Worm (Caenorhabditis elegans) whole organism, L4 larva: Measurements from ENCODE around the gene F32D8.5.

Experiments
- D1046.2 ChIP-seq: fragments of 200-800 bp; sonication (Bioruptor generic); IDR thresholded peaks from 2 replicates; pipeline ENCODE4 v1.3.6; 2022; ENCODE audit warnings: missing genetic modification characterization, missing compliant biosample characterization
- F37D6.2 ChIP-seq: sonication (generic microtip); optimal IDR thresholded peaks from 2 replicates; lab custom pipeline; 2016; ENCODE audit warnings: mild to moderate bottlenecking, missing genetic modification characterization, missing compliant biosample characterization
- F49E8.2 ChIP-seq: sonication (generic microtip); optimal IDR thresholded peaks from 2 replicates; lab custom pipeline; 2016; ENCODE audit warnings: missing compliant biosample characterization, mild to moderate bottlenecking, missing genetic modification characterization, borderline replicate concordance
- T20F7.1 ChIP-seq: fragments of 200-800 bp; sonication (Bioruptor generic); optimal IDR thresholded peaks from 2 replicates; lab custom pipeline; 2018; ENCODE audit warnings: mild to moderate bottlenecking, missing genetic modification characterization, missing compliant biosample characterization
- T26A8.4 ChIP-seq: fragments of 200-800 bp; sonication (Bioruptor generic); IDR thresholded peaks from 2 replicates; pipeline ENCODE4 v1.3.6; 2022; ENCODE audit warnings: missing genetic modification characterization, missing compliant biosample characterization
- Y48G9A.11 ChIP-seq: fragments of 200-800 bp; sonication (Bioruptor generic); IDR thresholded peaks from 2 replicates; pipeline ENCODE4 v1.3.6; 2022; ENCODE audit warnings: missing genetic modification reagents, missing genetic modification characterization, missing compliant biosample characterization
- ZK546.5 ChIP-seq, 2 experiments: sonication (generic microtip); optimal IDR thresholded peaks; 2 replicates each; lab custom pipeline; 2017; ENCODE audit warnings: missing biosample characterization in 2 of 2, missing genetic modification characterization in 2 of 2
- aha-1 ChIP-seq: fragments of 150-350 bp; peaks from one replicate; lab custom pipeline; 2014; ENCODE audit warnings: missing biosample characterization, missing genetic modification characterization
- attf-4 ChIP-seq: sonication (generic microtip); optimal IDR thresholded peaks from 3 replicates; lab custom pipeline; 2017; ENCODE audit warnings: missing biosample characterization, missing genetic modification characterization
- ceh-20 ChIP-seq: fragments of 200-800 bp; sonication (Bioruptor generic); IDR thresholded peaks from 2 replicates; pipeline ENCODE4 v1.3.6; 2022; ENCODE audit warnings: missing genetic modification reagents, missing genetic modification characterization, missing compliant biosample characterization
- ceh-28 ChIP-seq: fragments of 150-350 bp; optimal IDR thresholded peaks from 2 replicates; lab custom pipeline; 2014; ENCODE audit warnings: missing biosample characterization, missing genetic modification reagents, missing genetic modification characterization
- ceh-32 ChIP-seq: sonication (generic microtip); optimal IDR thresholded peaks from 2 replicates; lab custom pipeline; 2016; ENCODE audit warnings: mild to moderate bottlenecking, missing genetic modification characterization, missing compliant biosample characterization; ENCODE audit not compliant: poor library complexity
- ceh-82 ChIP-seq: sonication (generic microtip); optimal IDR thresholded peaks from 2 replicates; lab custom pipeline; 2017; ENCODE audit warnings: missing biosample characterization, missing genetic modification characterization
- ces-1 ChIP-seq: fragments of 150-350 bp; sonication (generic microtip); optimal IDR thresholded peaks from 4 replicates; lab custom pipeline; 2014; ENCODE audit warnings: missing biosample characterization, missing genetic modification reagents, missing genetic modification characterization
- daf-16 ChIP-seq, 3 experiments: sonication (generic microtip); optimal IDR thresholded peaks; 2 replicates each; lab custom pipeline; 2016 to 2017; ENCODE audit warnings: missing genetic modification characterization in 3 of 3, missing genetic modification reagents in 3 of 3, mild to moderate bottlenecking in 2 of 3, missing compliant biosample characterization in 2 of 3, missing biosample characterization in 1 of 3, moderate library complexity in 1 of 3
- daf-19 ChIP-seq: fragments of 200-800 bp; sonication (Bioruptor generic); conservative IDR thresholded peaks from 2 replicates; pipeline ENCODE4 v1.3.6; 2022; ENCODE audit warnings: missing genetic modification characterization, missing compliant biosample characterization
- dmd-6 ChIP-seq: fragments of 200-800 bp; sonication (Bioruptor generic); IDR thresholded peaks from 2 replicates; pipeline ENCODE4 v1.3.6; 2022; ENCODE audit warnings: missing genetic modification reagents, missing genetic modification characterization, missing compliant biosample characterization
- dmd-9 ChIP-seq: fragments of 200-800 bp; sonication (Bioruptor generic); IDR thresholded peaks from 2 replicates; pipeline ENCODE4 v1.3.6; 2022; ENCODE audit warnings: missing genetic modification reagents, missing genetic modification characterization, missing compliant biosample characterization
- dpl-1 ChIP-seq: fragments of 150-350 bp; optimal IDR thresholded peaks from 2 replicates; lab custom pipeline; 2014; ENCODE audit warnings: missing biosample characterization, missing genetic modification reagents, missing genetic modification characterization
- duxl-1 ChIP-seq: sonication (generic microtip); optimal IDR thresholded peaks from 2 replicates; lab custom pipeline; 2016; ENCODE audit warnings: mild to moderate bottlenecking, missing genetic modification characterization, moderate library complexity, missing compliant biosample characterization; ENCODE audit not compliant: poor library complexity
- dve-1 ChIP-seq: sonication (generic microtip); optimal IDR thresholded peaks from 2 replicates; lab custom pipeline; 2017; ENCODE audit warnings: antibody characterized with exemption, mild to moderate bottlenecking, missing genetic modification characterization, missing compliant biosample characterization; ENCODE audit not compliant: insufficient read depth
- egl-27 ChIP-seq: sonication (generic microtip); optimal IDR thresholded peaks from 3 replicates; lab custom pipeline; 2017; ENCODE audit warnings: missing biosample characterization, missing genetic modification reagents, missing genetic modification characterization
- egl-43 ChIP-seq: fragments of 200-800 bp; sonication (Bioruptor generic); IDR thresholded peaks from 2 replicates; pipeline ENCODE4 v1.3.6; 2022; ENCODE audit warnings: missing genetic modification reagents, missing genetic modification characterization, missing compliant biosample characterization
- fkh-10 ChIP-seq: fragments of 150-350 bp; optimal IDR thresholded peaks from 2 replicates; lab custom pipeline; 2014; ENCODE audit warnings: missing biosample characterization, missing genetic modification reagents, missing genetic modification characterization
- fos-1 ChIP-seq: fragments of 150-350 bp; optimal IDR thresholded peaks from 2 replicates; lab custom pipeline; 2014; ENCODE audit warnings: missing biosample characterization, missing genetic modification characterization
- hif-1 ChIP-seq, 2 experiments: sonication (generic microtip); optimal IDR thresholded peaks; 2 replicates each; lab custom pipeline; 2016 to 2017; ENCODE audit warnings: missing compliant biosample characterization in 2 of 2, missing genetic modification characterization in 2 of 2, missing genetic modification reagents in 2 of 2, missing genotype in 2 of 2, mild to moderate bottlenecking in 1 of 2
- hlh-30 ChIP-seq: sonication (generic microtip); optimal IDR thresholded peaks from 2 replicates; lab custom pipeline; 2017; ENCODE audit warnings: antibody characterized with exemption, mild to moderate bottlenecking, missing genetic modification characterization, missing compliant biosample characterization; ENCODE audit not compliant: insufficient read depth
- hmg-1.1 ChIP-seq: fragments of 200-800 bp; sonication (Bioruptor generic); IDR thresholded peaks from 2 replicates; pipeline ENCODE4 v1.3.6; 2022; ENCODE audit warnings: missing genetic modification reagents, missing genetic modification characterization, missing compliant biosample characterization
- lin-13 ChIP-seq: fragments of 150-350 bp; optimal IDR thresholded peaks from 2 replicates; lab custom pipeline; 2014; ENCODE audit warnings: missing biosample characterization, missing genetic modification reagents, missing genetic modification characterization
- lin-38 ChIP-seq: fragments of 200-800 bp; sonication (Bioruptor generic); IDR thresholded peaks from 2 replicates; pipeline ENCODE4 v1.3.6; 2022; ENCODE audit warnings: missing genetic modification reagents, missing genetic modification characterization, missing compliant biosample characterization
- lsy-2 ChIP-seq, 2 experiments: fragments of 150-350 bp in 1 of 2; sonication (generic microtip) in 1 of 2; optimal IDR thresholded peaks; 2 replicates each; lab custom pipeline; 2014 to 2017; ENCODE audit warnings: missing biosample characterization in 2 of 2, missing genetic modification characterization in 2 of 2
- madf-9 ChIP-seq: fragments of 200-800 bp; sonication (Bioruptor generic); conservative IDR thresholded peaks from 2 replicates; pipeline ENCODE4 v1.3.6; 2022; ENCODE audit warnings: missing genetic modification reagents, missing genetic modification characterization, missing compliant biosample characterization
- mdt-29 ChIP-seq: fragments of 200-800 bp; sonication (Bioruptor generic); IDR thresholded peaks from 2 replicates; pipeline ENCODE4 v1.3.6; 2022; ENCODE audit warnings: missing genetic modification reagents, missing genetic modification characterization, missing compliant biosample characterization
- mep-1 ChIP-seq: fragments of 150-350 bp; sonication (generic microtip); optimal IDR thresholded peaks from 3 replicates; lab custom pipeline; 2014; ENCODE audit warnings: missing biosample characterization, missing genetic modification characterization
- mes-2 ChIP-seq: sonication (generic microtip); optimal IDR thresholded peaks from 2 replicates; lab custom pipeline; 2016; ENCODE audit warnings: missing genotype, mild to moderate bottlenecking, missing genetic modification characterization, missing compliant biosample characterization; ENCODE audit not compliant: poor library complexity, severe bottlenecking
- mxl-3 ChIP-seq: fragments of 200-800 bp; sonication (Bioruptor generic); optimal IDR thresholded peaks from 2 replicates; lab custom pipeline; 2018; ENCODE audit warnings: mild to moderate bottlenecking, missing genetic modification characterization, missing compliant biosample characterization
- nhr-102 ChIP-seq: sonication (generic microtip); optimal IDR thresholded peaks from 2 replicates; lab custom pipeline; 2016; ENCODE audit warnings: mild to moderate bottlenecking, missing genetic modification characterization, moderate library complexity, missing compliant biosample characterization
- nhr-11 ChIP-seq: fragments of 150-350 bp; optimal IDR thresholded peaks from 2 replicates; lab custom pipeline; 2014; ENCODE audit warnings: missing biosample characterization, missing genetic modification characterization
- nhr-28 ChIP-seq: fragments of 150-350 bp; optimal IDR thresholded peaks from 2 replicates; lab custom pipeline; 2014; ENCODE audit warnings: missing biosample characterization, missing genetic modification characterization
- nhr-48 ChIP-seq: sonication (generic microtip); optimal IDR thresholded peaks from 2 replicates; lab custom pipeline; 2016; ENCODE audit warnings: mild to moderate bottlenecking, missing genetic modification characterization, missing compliant biosample characterization
- nhr-6 ChIP-seq: fragments of 150-350 bp; optimal IDR thresholded peaks from 2 replicates; lab custom pipeline; 2014; ENCODE audit warnings: missing biosample characterization, missing genetic modification characterization
- nhr-76 ChIP-seq: fragments of 150-350 bp; optimal IDR thresholded peaks from 2 replicates; lab custom pipeline; 2014; ENCODE audit warnings: missing biosample characterization, missing genetic modification characterization
- nhr-77 ChIP-seq: fragments of 150-350 bp; optimal IDR thresholded peaks from 2 replicates; lab custom pipeline; 2014; ENCODE audit warnings: missing biosample characterization, missing genetic modification characterization
- rbr-2 ChIP-seq: sonication (generic microtip); optimal IDR thresholded peaks from 2 replicates; lab custom pipeline; 2016; ENCODE audit warnings: missing genotype, missing genetic modification characterization, missing compliant biosample characterization
- snpc-1.2 ChIP-seq: fragments of 200-800 bp; sonication (Bioruptor generic); IDR thresholded peaks from 2 replicates; pipeline ENCODE4 v1.3.6; 2022; ENCODE audit warnings: missing genetic modification reagents, missing genetic modification characterization, missing compliant biosample characterization
- snpc-4 ChIP-seq: fragments of 150-350 bp; optimal IDR thresholded peaks from 2 replicates; lab custom pipeline; 2014; ENCODE audit warnings: missing biosample characterization, missing genetic modification characterization
- spr-3 ChIP-seq: fragments of 200-800 bp; sonication (Bioruptor generic); optimal IDR thresholded peaks from 2 replicates; lab custom pipeline; 2018; ENCODE audit warnings: mild to moderate bottlenecking, missing genetic modification characterization, missing compliant biosample characterization
- unc-130 ChIP-seq: sonication (generic microtip); optimal IDR thresholded peaks from 2 replicates; lab custom pipeline; 2016; ENCODE audit warnings: missing genetic modification reagents, missing genetic modification characterization, missing compliant biosample characterization
- unc-62 ChIP-seq, 3 experiments: fragments of 150-350 bp in 1 of 3; sonication (generic microtip); optimal IDR thresholded peaks in 2 of 3; peaks in 1 of 3; 1 replicate in 1 of 3; 2 replicates in 2 of 3; lab custom pipeline; 2014 to 2017; ENCODE audit warnings: missing biosample characterization in 3 of 3, missing genetic modification characterization in 3 of 3, missing genetic modification reagents in 3 of 3, missing genotype in 1 of 3
- ztf-7 ChIP-seq: fragments of 150-350 bp; optimal IDR thresholded peaks from 2 replicates; lab custom pipeline; 2014; ENCODE audit warnings: missing biosample characterization, missing genetic modification characterization

The F32D8.5 gene

DNA sequence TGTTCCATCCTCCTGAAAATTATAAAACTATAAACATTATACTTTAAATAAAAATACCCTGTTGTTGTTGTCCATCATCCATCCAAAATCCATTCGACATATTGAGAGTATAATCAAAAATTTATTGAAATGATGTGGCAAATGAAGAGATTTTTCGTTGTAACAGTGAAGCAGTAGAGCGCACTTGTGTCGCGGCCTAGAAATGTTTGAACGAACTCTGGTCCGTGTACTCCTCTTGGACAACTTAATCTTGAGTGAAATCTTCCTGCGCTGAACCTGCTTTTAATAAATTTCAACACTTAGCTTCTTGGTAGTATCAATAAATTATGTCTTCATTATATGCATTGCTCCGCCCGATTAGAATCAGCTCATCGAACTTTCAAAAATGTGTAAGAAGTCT lies at the start of gene F32D8.5, which contains the start of gene F32D8.14:
TSS of gene F32D8.5 (plus strand) at position 200 of the 400 bp plus-strand sequence.
TSS of gene F32D8.14 (minus strand) at position 188 of the 400 bp plus-strand sequence.
- TF ChIP-seq nhr-28 (tag; lab: Kevin White, UChicago) (peak; percentile 18), T26A8.4 (GFP tag; lab: Robert Waterston, UW) (peak; percentile 59), ztf-7 (tag; lab: Kevin White, UChicago) (peak; percentile 56), egl-43 (GFP tag; lab: Robert Waterston, UW) (no peak), F49E8.2 (no peak), ceh-28 (no peak), nhr-11 (tag; lab: Kevin White, UChicago) (peak; percentile 30), mes-2 (peak; percentile 98), F37D6.2 (peak; percentile 39), madf-9 (GFP tag; lab: Robert Waterston, UW) (0 out of 2 replicates have a peak, but pooled peaks have one; percentile 32), nhr-102 (tag; lab: Kevin White, UChicago) (peak; percentile 48), T20F7.1 (peak; percentile 64), hmg-1.1 (GFP tag; lab: Robert Waterston, UW) (peak; percentile 63), spr-3 (GFP tag; lab: Kevin White, UChicago) (no peak), nhr-48 (peak; percentile 67), hlh-30 (tag; lab: Kevin White, UChicago) (peak; percentile 49), dmd-9 (no peak), lin-38 (GFP tag; lab: Robert Waterston, UW) (peak; percentile 94), mxl-3 (GFP tag; lab: Kevin White, UChicago) (peak; percentile 50), ceh-82 (no peak), mep-1 (tag; lab: Kevin White, UChicago) (peak; percentile 76), D1046.2 (GFP tag; lab: Robert Waterston, UW) (no peak), lsy-2 (tag; optimal IDR thresholded peaks at IDR 0.05; lab: Kevin White, UChicago) (peak in 1 of 2 experiments; percentile 90), daf-16 (GFP tag; optimal IDR thresholded peaks at IDR 0.05; lab: Kevin White, UChicago) (no peak), daf-16 (tag; optimal IDR thresholded peaks at IDR 0.05; lab: Kevin White, UChicago) (peak; percentile 27), Y48G9A.11 (GFP tag; lab: Robert Waterston, UW) (no peak), ceh-20 (0 out of 2 replicates have a peak, but pooled peaks have one; percentile 12), snpc-4 (tag; lab: Kevin White, UChicago) (no peak), fos-1 (tag; lab: Kevin White, UChicago) (no peak), nhr-76 (tag; lab: Kevin White, UChicago) (no peak), aha-1 (tag; lab: Kevin White, UChicago) (peak; percentile 89), daf-19 (GFP tag; lab: Robert Waterston, UW) (no peak), ceh-32 (tag; lab: Kevin White, UChicago) (no peak), dve-1 (tag; lab: Kevin White, UChicago) (peak; percentile 85), ces-1 (GFP tag; lab: Kevin White, UChicago) (no peak), mdt-29 (GFP tag; lab: Robert Waterston, UW) (no peak), attf-4 (tag; lab: Kevin White, UChicago) (no peak), duxl-1 (tag; lab: Kevin White, UChicago) (peak; percentile 74), nhr-6 (peak; percentile 68), snpc-1.2 (no peak), dmd-6 (GFP tag; lab: Robert Waterston, UW) (peak; percentile 46), ZK546.5 (tag; optimal IDR thresholded peaks at IDR 0.05; lab: Kevin White, UChicago) (peak in 1 of 2 experiments; percentile 71), unc-130 (GFP tag; lab: Kevin White, UChicago) (peak; percentile 83), rbr-2 (tag; lab: Kevin White, UChicago) (peak; percentile 54), lin-13 (GFP tag; lab: Kevin White, UChicago) (peak; percentile 79), unc-62 (GFP tag; optimal IDR thresholded peaks at IDR 0.05 in 1 of 2; lab: Kevin White, UChicago) (peak in 1 of 2 experiments; percentile 84), unc-62 (tag; optimal IDR thresholded peaks at IDR 0.05; lab: Kevin White, UChicago) (no peak), hif-1 (tag; optimal IDR thresholded peaks at IDR 0.05; lab: Kevin White, UChicago) (peak in 1 of 2 experiments; percentile 80), dpl-1 (GFP tag; lab: Kevin White, UChicago) (peak; percentile 83), fkh-10 (GFP tag; lab: Kevin White, UChicago) (no peak), egl-27 (tag; lab: Kevin White, UChicago) (no peak), nhr-77 (peak; percentile 64)
